Comparison of ENCODE assay signal across 1 worm cellular context in genomic region chrII:9481427-9481826, ce11.
A peak's percentile ranks its signal among the peaks of the same experiment; 100 is the strongest.
TF ChIP-seq lines count a peak whose summit lies in the region.

No protein-coding gene starts in this region.

TF ChIP-seq in whole organism, L1 larva, 84 proteins besides CTCF, POLR2A, EP300 and RAD21 (continued from another document):
- TF ChIP-seq efl-1 (optimal IDR thresholded peaks at IDR 0.05; lab: Kevin White, UChicago) (peak in 1 of 2 experiments; percentile 18), efl-1 (GFP tag; optimal IDR thresholded peaks at IDR 0.05 in 1 of 2; lab: Kevin White, UChicago) (no peak), fkh-8 (tag; optimal IDR thresholded peaks at IDR 0.05; lab: Kevin White, UChicago) (no peak), mdl-1 (tag; optimal IDR thresholded peaks at IDR 0.05; lab: Kevin White, UChicago) (peak in 1 of 2 experiments; percentile 14)
